Worm (Caenorhabditis elegans) whole organism, L3 larva: ENCODE data around the gene C29E4.14.

ENCODE experiments used
- R02D3.7 ChIP-seq: fragments of 150-350 bp; optimal IDR thresholded peaks from 2 replicates; lab custom pipeline; 2014; ENCODE audit warnings: missing biosample characterization, missing genetic modification characterization
- ZK546.5 ChIP-seq: sonication (generic microtip); optimal IDR thresholded peaks from 2 replicates; lab custom pipeline; 2017; ENCODE audit warnings: missing biosample characterization, missing genetic modification characterization
- aly-2 ChIP-seq: fragments of 150-350 bp; optimal IDR thresholded peaks from 2 replicates; lab custom pipeline; 2014; ENCODE audit warnings: missing biosample characterization, missing genetic modification characterization
- ama-1 ChIP-seq: fragments of 150-350 bp; optimal IDR thresholded peaks from 2 replicates; lab custom pipeline; 2018
- ceh-16 ChIP-seq: sonication (generic microtip); optimal IDR thresholded peaks from 2 replicates; lab custom pipeline; 2017; ENCODE audit warnings: missing biosample characterization, missing genetic modification characterization
- ceh-28 ChIP-seq: fragments of 150-350 bp; optimal IDR thresholded peaks from 2 replicates; lab custom pipeline; 2014; ENCODE audit warnings: missing biosample characterization, missing genetic modification reagents, missing genetic modification characterization
- ceh-82 ChIP-seq: fragments of 150-350 bp; optimal IDR thresholded peaks from 2 replicates; lab custom pipeline; 2014; ENCODE audit warnings: missing biosample characterization, missing genetic modification characterization
- ceh-9 ChIP-seq: sonication (generic microtip); optimal IDR thresholded peaks from 2 replicates; lab custom pipeline; 2018; ENCODE audit warnings: missing biosample characterization, missing genetic modification characterization
- daf-12 ChIP-seq: fragments of 150-350 bp; optimal IDR thresholded peaks from 2 replicates; lab custom pipeline; 2014; ENCODE audit warnings: missing biosample characterization, missing genetic modification reagents, missing genetic modification characterization
- egl-27 ChIP-seq: sonication (generic microtip); optimal IDR thresholded peaks from 4 replicates; lab custom pipeline; 2017; ENCODE audit warnings: missing biosample characterization, missing genetic modification reagents, missing genetic modification characterization
- egl-5 ChIP-seq: fragments of 150-350 bp; optimal IDR thresholded peaks from 2 replicates; lab custom pipeline; 2017; ENCODE audit warnings: missing biosample characterization, missing genetic modification reagents, missing genetic modification characterization, inconsistent platforms
- elt-1 ChIP-seq: fragments of 150-350 bp; optimal IDR thresholded peaks from 2 replicates; lab custom pipeline; 2014; ENCODE audit warnings: missing biosample characterization, missing genetic modification characterization
- elt-2 ChIP-seq: sonication (generic microtip); optimal IDR thresholded peaks from 2 replicates; lab custom pipeline; 2016; ENCODE audit warnings: missing genetic modification reagents, mild to moderate bottlenecking, missing genetic modification characterization, missing compliant biosample characterization
- eor-1 ChIP-seq, 2 experiments: fragments of 150-350 bp; optimal IDR thresholded peaks; 2 replicates each; lab custom pipeline; 2014 to 2018; ENCODE audit warnings: missing biosample characterization in 2 of 2, missing genetic modification characterization in 2 of 2
- fkh-10 ChIP-seq: sonication (generic microtip); optimal IDR thresholded peaks from 2 replicates; lab custom pipeline; 2017; ENCODE audit warnings: missing biosample characterization, missing genetic modification reagents, missing genetic modification characterization
- fkh-2 ChIP-seq: fragments of 150-350 bp; optimal IDR thresholded peaks from 2 replicates; lab custom pipeline; 2014; ENCODE audit warnings: missing biosample characterization, missing genetic modification reagents, missing genetic modification characterization
- fos-1 ChIP-seq: fragments of 150-350 bp; optimal IDR thresholded peaks from 2 replicates; lab custom pipeline; 2014; ENCODE audit warnings: missing biosample characterization, missing genetic modification characterization
- lin-39 ChIP-seq: fragments of 150-350 bp; optimal IDR thresholded peaks from 2 replicates; lab custom pipeline; 2018; ENCODE audit warnings: missing biosample characterization, missing genetic modification reagents, missing genetic modification characterization
- lsy-12 ChIP-seq: sonication (generic microtip); optimal IDR thresholded peaks from 2 replicates; lab custom pipeline; 2016; ENCODE audit warnings: mild to moderate bottlenecking, missing genetic modification characterization, missing compliant biosample characterization
- mdl-1 ChIP-seq: fragments of 150-350 bp; optimal IDR thresholded peaks from 2 replicates; lab custom pipeline; 2014; ENCODE audit warnings: missing biosample characterization, missing genetic modification characterization
- mml-1 ChIP-seq: fragments of 150-350 bp; sonication (generic microtip); optimal IDR thresholded peaks from 3 replicates; lab custom pipeline; 2014; ENCODE audit warnings: missing biosample characterization, missing genetic modification characterization
- nfya-1 ChIP-seq: sonication (generic microtip); optimal IDR thresholded peaks from 2 replicates; lab custom pipeline; 2017; ENCODE audit warnings: missing genetic modification characterization, mild to moderate bottlenecking, missing compliant biosample characterization, antibody characterized with exemption, moderate library complexity; ENCODE audit not compliant: insufficient read depth
- nhr-11 ChIP-seq: fragments of 150-350 bp; optimal IDR thresholded peaks from 2 replicates; lab custom pipeline; 2014; ENCODE audit warnings: missing biosample characterization, missing genetic modification characterization
- nhr-12 ChIP-seq: fragments of 150-350 bp; optimal IDR thresholded peaks from 2 replicates; lab custom pipeline; 2014; ENCODE audit warnings: missing biosample characterization, missing genetic modification characterization
- nhr-23 ChIP-seq: fragments of 150-350 bp; optimal IDR thresholded peaks from 2 replicates; lab custom pipeline; 2014; ENCODE audit warnings: missing biosample characterization, missing genetic modification reagents, missing genetic modification characterization
- nhr-237 ChIP-seq: fragments of 150-350 bp; optimal IDR thresholded peaks from 2 replicates; lab custom pipeline; 2014; ENCODE audit warnings: missing biosample characterization, missing genetic modification characterization
- nhr-25 ChIP-seq: sonication (generic microtip); optimal IDR thresholded peaks from 2 replicates; lab custom pipeline; 2017; ENCODE audit warnings: missing biosample characterization, missing genetic modification characterization
- nhr-43 ChIP-seq: sonication (generic microtip); optimal IDR thresholded peaks from 2 replicates; lab custom pipeline; 2016; ENCODE audit warnings: mild to moderate bottlenecking, missing genetic modification characterization, missing compliant biosample characterization; ENCODE audit not compliant: poor library complexity, severe bottlenecking
- nhr-76 ChIP-seq: fragments of 150-350 bp; sonication (generic microtip); optimal IDR thresholded peaks from 5 replicates; lab custom pipeline; 2014; ENCODE audit warnings: missing biosample characterization, missing genetic modification characterization
- nhr-77 ChIP-seq: fragments of 150-350 bp; optimal IDR thresholded peaks from 2 replicates; lab custom pipeline; 2014; ENCODE audit warnings: missing biosample characterization, missing genetic modification characterization
- pha-4 ChIP-seq: fragments of 150-350 bp; optimal IDR thresholded peaks from 2 replicates; lab custom pipeline; 2014; ENCODE audit warnings: missing biosample characterization, missing genetic modification reagents, missing genetic modification characterization
- pqm-1 ChIP-seq: fragments of 150-350 bp; optimal IDR thresholded peaks from 2 replicates; lab custom pipeline; 2017; ENCODE audit warnings: missing biosample characterization, missing genetic modification characterization, inconsistent platforms
- sea-2 ChIP-seq: fragments of 150-350 bp; sonication (generic microtip); optimal IDR thresholded peaks from 4 replicates; lab custom pipeline; 2014; ENCODE audit warnings: missing biosample characterization, missing genetic modification reagents, missing genetic modification characterization
- tbx-2 ChIP-seq: sonication (generic microtip); optimal IDR thresholded peaks from 2 replicates; lab custom pipeline; 2016; ENCODE audit warnings: mild to moderate bottlenecking, missing genetic modification characterization, missing compliant biosample characterization
- unc-39 ChIP-seq: sonication (generic microtip); optimal IDR thresholded peaks from 4 replicates; lab custom pipeline; 2017; ENCODE audit warnings: missing biosample characterization, missing genetic modification characterization
- zag-1 ChIP-seq: fragments of 150-350 bp; optimal IDR thresholded peaks from 2 replicates; lab custom pipeline; 2014; ENCODE audit warnings: missing biosample characterization, missing genetic modification characterization
- ztf-11 ChIP-seq: fragments of 150-350 bp; optimal IDR thresholded peaks from 2 replicates; lab custom pipeline; 2014; ENCODE audit warnings: missing biosample characterization, missing genetic modification characterization

C29E4.14 gene

ce11 chrIII:7909263-7909662 is 10.7 kb upstream of the C29E4.14 start, which contains the start of gene ZK688.1:
Gene ZK688.1 (plus strand): TSS chrIII:7909563.
- TF ChIP-seq elt-1 (no peak), ama-1 (lab: Kevin White, UChicago) (no peak), nhr-12 (tag; lab: Kevin White, UChicago) (no peak), daf-12 (tag; lab: Kevin White, UChicago) (no peak), eor-1 (tag; optimal IDR thresholded peaks at IDR 0.05; lab: Kevin White, UChicago) (no peak), tbx-2 (tag; lab: Kevin White, UChicago) (no peak), nhr-237 (tag; lab: Kevin White, UChicago) (no peak)
- TF ChIP-seq, all 47 proteins: peak for 0

ce11 chrIII:7911621-7912020 is 8.3 kb upstream of the C29E4.14 start, which contains the start of gene ZK688.7:
Gene ZK688.7 (minus strand): TSS chrIII:7911634.
- TF ChIP-seq nhr-23 (peak; percentile 68), nfya-1 (tag; lab: Kevin White, UChicago) (peak; percentile 28), nhr-25 (tag; lab: Kevin White, UChicago) (peak; percentile 59), R02D3.7 (tag; lab: Kevin White, UChicago) (no peak), pha-4 (tag; lab: Kevin White, UChicago) (peak; percentile 52), fos-1 (no peak), aly-2 (no peak), zag-1 (tag; lab: Kevin White, UChicago) (no peak)

ce11 chrIII:7913488-7913887 is 6.4 kb upstream of the C29E4.14 start, which contains the start of gene ZK688.12:
Gene ZK688.12 (minus strand): TSS chrIII:7913588.
- TF ChIP-seq egl-27 (tag; lab: Kevin White, UChicago) (no peak), ceh-82 (no peak), ceh-28 (tag; lab: Kevin White, UChicago) (no peak), nhr-11 (tag; lab: Kevin White, UChicago) (no peak), ceh-16 (tag; lab: Kevin White, UChicago) (no peak), lsy-12 (no peak), fkh-10 (no peak), egl-5 (tag; lab: Kevin White, UChicago) (no peak), nhr-12 (tag; lab: Kevin White, UChicago) (no peak), sea-2 (GFP tag; lab: Kevin White, UChicago) (no peak), ama-1 (lab: Kevin White, UChicago) (no peak), ceh-9 (no peak), fkh-2 (tag; lab: Kevin White, UChicago) (no peak)

- TF ChIP-seq ztf-11 (tag; lab: Kevin White, UChicago) (no peak), mml-1 (tag; lab: Kevin White, UChicago) (no peak), fos-1 (no peak)
- TF ChIP-seq, all 47 proteins: peak for 0
Observed at ce11 chrIII:7917667-7918066, 2.3 kb upstream of the C29E4.14 start, which contains the start of gene gly-3. Gene gly-3 (minus strand): TSS chrIII:7917767.

- TF ChIP-seq ceh-82 (no peak), pqm-1 (tag; lab: Kevin White, UChicago) (no peak), nhr-43 (no peak), nhr-77 (tag; lab: Kevin White, UChicago) (no peak), tbx-2 (tag; lab: Kevin White, UChicago) (no peak), nhr-76 (tag; lab: Kevin White, UChicago) (no peak), ZK546.5 (tag; lab: Kevin White, UChicago) (no peak), ceh-28 (tag; lab: Kevin White, UChicago) (no peak)
- TF ChIP-seq, all 47 proteins: peak for 0
Observed at ce11 chrIII:7922207-7922606, 2.3 kb downstream of the C29E4.14 start, which contains the start of gene C29E4.17. Gene C29E4.17 (plus strand): TSS chrIII:7922507.

ce11 chrIII:7924821-7925220 is 4.9 kb downstream of the C29E4.14 start, which contains the start of gene tag-250:
Gene tag-250 (minus strand): TSS chrIII:7924921.
- no peak for TF ChIP-seq unc-39 (tag; lab: Kevin White, UChicago)
- TF ChIP-seq mdl-1 = no peak
- no peak for TF ChIP-seq lin-39
- no peak for TF ChIP-seq aly-2
- no peak for TF ChIP-seq pqm-1 (tag; lab: Kevin White, UChicago)
- no peak for TF ChIP-seq egl-5 (tag; lab: Kevin White, UChicago)
- TF ChIP-seq nhr-77 (tag; lab: Kevin White, UChicago) = no peak
- TF ChIP-seq ceh-16 (tag; lab: Kevin White, UChicago) = no peak
- TF ChIP-seq elt-2 = no peak
- no peak for TF ChIP-seq zag-1 (tag; lab: Kevin White, UChicago)
- TF ChIP-seq nhr-11 (tag; lab: Kevin White, UChicago) = no peak
- no peak for TF ChIP-seq nhr-76 (tag; lab: Kevin White, UChicago)
- TF ChIP-seq eor-1 (tag; optimal IDR thresholded peaks at IDR 0.05; lab: Kevin White, UChicago) = no peak
